Fruit fly (Drosophila melanogaster): ENCODE data around the gene crb.

The crb gene

DNA sequence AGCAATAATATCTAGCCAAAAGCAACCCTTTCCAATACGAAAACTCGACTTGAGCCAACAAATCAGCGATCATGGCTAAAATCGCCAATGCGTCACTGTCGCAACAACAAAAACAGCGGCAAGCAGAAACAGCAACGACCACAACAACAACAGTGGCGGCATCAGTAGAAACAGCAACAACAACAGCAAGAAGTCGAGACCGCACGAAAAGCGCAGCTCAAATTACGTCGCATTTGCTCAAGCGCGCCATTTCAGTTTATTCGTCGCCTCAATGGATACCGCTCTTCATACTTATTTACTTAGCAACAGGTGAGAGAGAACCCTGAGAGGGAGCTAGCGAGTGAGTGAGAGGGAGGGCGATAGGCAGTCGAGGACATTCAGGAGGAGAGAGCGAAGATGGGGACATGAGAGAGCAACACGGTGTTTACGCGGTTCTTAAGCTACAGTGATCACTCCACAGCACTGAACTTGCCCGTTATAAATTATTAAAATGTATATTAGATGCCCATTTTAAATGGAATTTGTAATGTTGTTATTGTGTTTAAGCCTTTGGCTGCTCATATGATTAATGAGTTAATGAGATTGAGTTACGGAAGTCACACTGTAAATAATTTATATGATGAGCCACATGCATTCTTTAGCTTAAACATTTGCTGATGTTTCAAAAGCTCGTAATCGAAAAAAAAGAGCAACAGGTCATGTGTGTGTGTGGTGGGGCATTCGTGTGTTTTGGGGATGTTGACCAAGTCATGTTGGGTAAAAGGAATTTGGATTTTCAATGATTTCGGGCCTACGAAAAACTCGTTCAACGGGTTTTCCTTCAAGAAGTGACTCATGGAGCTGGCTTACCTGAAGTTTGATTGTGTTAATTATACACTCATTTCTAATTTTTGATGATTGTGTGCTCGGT is 933 bp downstream of the crb start (continued):
- TF ChIP-seq jing (GFP tag; optimal IDR thresholded peaks at IDR 0.05) (peak; percentile 45), bigmax (GFP tag; optimal IDR thresholded peaks at IDR 0.05) (no peak), CG10274 (GFP tag; optimal IDR thresholded peaks at IDR 0.05) (peak; percentile 20), B-H2 (GFP tag; optimal IDR thresholded peaks at IDR 0.05) (peak; percentile 13), trem (tag; optimal IDR thresholded peaks at IDR 0.05) (peak; percentile 59), CG10654 (GFP tag; optimal IDR thresholded peaks at IDR 0.05) (no peak), CG7786 (GFP tag; optimal IDR thresholded peaks at IDR 0.05) (peak; percentile 71), org-1 (GFP tag; optimal IDR thresholded peaks at IDR 0.05) (peak; percentile 64), Bgb (GFP tag; IDR thresholded peaks at IDR 0.05; ENCODE audit: partially characterized antibody) (no peak), CG34376 (GFP tag; optimal IDR thresholded peaks at IDR 0.05) (no peak), CG2678 (tag; optimal IDR thresholded peaks at IDR 0.05) (no peak), Dp (GFP tag; optimal IDR thresholded peaks at IDR 0.05) (no peak), fd3F (GFP tag; optimal IDR thresholded peaks at IDR 0.05) (peak; percentile 79), sima (GFP tag; optimal IDR thresholded peaks at IDR 0.05) (no peak), corto (GFP tag; optimal IDR thresholded peaks at IDR 0.05) (peak; percentile 97), dmrt11E (tag; optimal IDR thresholded peaks at IDR 0.05) (peak; percentile 85), Ssrp (tag; optimal IDR thresholded peaks at IDR 0.05) (peak; percentile 71), CG16813 (GFP tag; IDR thresholded peaks at IDR 0.05; ENCODE audit: partially characterized antibody) (no peak), CG2875 (GFP tag; optimal IDR thresholded peaks at IDR 0.05) (peak; percentile 66), shn (GFP tag; optimal IDR thresholded peaks at IDR 0.05) (peak; percentile 27), pros (GFP tag; optimal IDR thresholded peaks at IDR 0.05) (no peak), ttk (GFP tag; IDR thresholded peaks at IDR 0.05) (peak; percentile 60), CTCF (GFP tag; optimal IDR thresholded peaks at IDR 0.05) (no peak), CG9437 (GFP tag; optimal IDR thresholded peaks at IDR 0.05) (peak; percentile 49), Nf-YC (tag; optimal IDR thresholded peaks at IDR 0.05) (peak; percentile 21), Kr (GFP tag; optimal IDR thresholded peaks at IDR 0.05) (no peak), klu (GFP tag; IDR thresholded peaks at IDR 0.05) (peak; percentile 68), danr (GFP tag; IDR thresholded peaks at IDR 0.05) (peak; percentile 71), Ravus (GFP tag; IDR thresholded peaks at IDR 0.05) (no peak; the same call in none of the 2 replicates), sc (optimal IDR thresholded peaks at IDR 0.05) (no peak), sc (GFP tag; optimal IDR thresholded peaks at IDR 0.05) (peak; percentile 22), CG4328 (GFP tag; optimal IDR thresholded peaks at IDR 0.05) (no peak), bbx (GFP tag; IDR thresholded peaks at IDR 0.05; ENCODE audit: partially characterized antibody) (no peak), dati (GFP tag; IDR thresholded peaks at IDR 0.05) (peak; percentile 39), CG3065 (GFP tag; optimal IDR thresholded peaks at IDR 0.05) (peak; percentile 22), jigr1 (GFP tag; IDR thresholded peaks at IDR 0.05) (no peak), CG4707 (GFP tag; optimal IDR thresholded peaks at IDR 0.05) (peak; percentile 61), disco-r (GFP tag; optimal IDR thresholded peaks at IDR 0.05) (peak; percentile 19), CG33557 (GFP tag; optimal IDR thresholded peaks at IDR 0.05) (peak; percentile 81), CG7839 (tag; optimal IDR thresholded peaks at IDR 0.05) (peak; percentile 87), Bdp1 (GFP tag; optimal IDR thresholded peaks at IDR 0.05) (peak; percentile 52), CG30431 (GFP tag; optimal IDR thresholded peaks at IDR 0.05) (peak; percentile 81), Fer2 (tag; optimal IDR thresholded peaks at IDR 0.05) (peak; percentile 56), NC2α (GFP tag; optimal IDR thresholded peaks at IDR 0.05) (peak; percentile 34), BtbVII (GFP tag; optimal IDR thresholded peaks at IDR 0.05) (peak; percentile 69), Xbp1 (GFP tag; optimal IDR thresholded peaks at IDR 0.05) (peak; percentile 80), Stat92E (GFP tag; optimal IDR thresholded peaks at IDR 0.05) (no peak), Lpt (GFP tag; optimal IDR thresholded peaks at IDR 0.05) (no peak), zfh1 (GFP tag; IDR thresholded peaks at IDR 0.05) (peak; percentile 88)

All from whole organism, embryonic.